Worm (Caenorhabditis elegans) whole organism, L4/young adult: ENCODE data around the gene srx-88.

ENCODE experiments used
- dao-5 ChIP-seq: sonication (generic microtip); optimal IDR thresholded peaks from 2 replicates; lab custom pipeline; 2016; ENCODE audit warnings: missing genotype, missing genetic modification characterization, moderate library complexity, missing compliant biosample characterization
- him-1 ChIP-seq: sonication (generic microtip); optimal IDR thresholded peaks from 2 replicates; lab custom pipeline; 2016; ENCODE audit warnings: missing genotype, missing genetic modification reagents, missing genetic modification characterization, missing compliant biosample characterization

ce11 chrV:11606424-11606823 lies 23.1 kb downstream of the srx-88 start, which contains the start of gene idpp-16:
- TF ChIP-seq dao-5 (no peak), him-1 (tag; lab: Kevin White, UChicago) (no peak)
